Fruit fly (Drosophila melanogaster) whole organism, embryonic: ENCODE measurements around the gene fbl.
A peak's percentile ranks its signal among the peaks of the same experiment; 100 is the strongest.

Source experiments
- Atf3 ChIP-seq: fragments of 200-800 bp; sonication (Bioruptor generic); optimal IDR thresholded peaks from 3 replicates; lab custom pipeline; 2016; ENCODE audit warnings: missing biosample characterization, missing genetic modification characterization
- CG10462 ChIP-seq: fragments of 200-800 bp; sonication (Bioruptor generic); optimal IDR thresholded peaks from 2 replicates; lab custom pipeline; 2016; ENCODE audit warnings: missing biosample characterization, missing genetic modification characterization
- CG10654 ChIP-seq: fragments of 200-800 bp; sonication (Bioruptor generic); optimal IDR thresholded peaks from 2 replicates; lab custom pipeline; 2016; ENCODE audit warnings: missing biosample characterization, missing genetic modification characterization
- CG12104 ChIP-seq: fragments of 200-800 bp; sonication (Bioruptor generic); optimal IDR thresholded peaks from 3 replicates; lab custom pipeline; 2016; ENCODE audit warnings: missing biosample characterization, missing genetic modification characterization
- CG12659 ChIP-seq: fragments of 200-800 bp; sonication (Bioruptor generic); optimal IDR thresholded peaks from 3 replicates; lab custom pipeline; 2017; ENCODE audit warnings: mild to moderate bottlenecking, missing biosample characterization, missing genetic modification reagents, missing genetic modification characterization
- CG13296 ChIP-seq: fragments of 200-800 bp; sonication (Bioruptor generic); optimal IDR thresholded peaks from 3 replicates; lab custom pipeline; 2018; ENCODE audit warnings: missing biosample characterization, mild to moderate bottlenecking, missing genetic modification characterization
- CG15011 ChIP-seq: fragments of 200-800 bp; sonication (Bioruptor generic); optimal IDR thresholded peaks from 3 replicates; lab custom pipeline; 2018; ENCODE audit warnings: missing biosample characterization, mild to moderate bottlenecking, missing genetic modification characterization
- CG16813 ChIP-seq: fragments of 200-800 bp; sonication (Bioruptor generic); IDR thresholded peaks from 3 replicates; pipeline ENCODE4 v1.3.6; 2022; ENCODE audit warnings: missing biosample characterization, missing genetic modification characterization; ENCODE audit not compliant: partially characterized antibody
- CG16863 ChIP-seq: fragments of 200-800 bp; sonication (Bioruptor generic); optimal IDR thresholded peaks from 3 replicates; lab custom pipeline; 2016; ENCODE audit warnings: missing biosample characterization, missing genetic modification characterization
- CG2712 ChIP-seq: fragments of 200-800 bp; optimal IDR thresholded peaks from 3 replicates; lab custom pipeline; 2019; ENCODE audit warnings: missing biosample characterization, mild to moderate bottlenecking, missing genetic modification characterization, moderate library complexity
- CG33213 ChIP-seq: fragments of 200-800 bp; sonication (Bioruptor generic); optimal IDR thresholded peaks from 3 replicates; lab custom pipeline; 2016; ENCODE audit warnings: missing biosample characterization, missing genetic modification characterization
- CG4360 ChIP-seq: fragments of 200-800 bp; sonication (Bioruptor generic); IDR thresholded peaks from 2 replicates; pipeline ENCODE4 v1.3.6; 2022; ENCODE audit warnings: missing biosample characterization, missing genetic modification characterization
- CG4424 ChIP-seq: fragments of 200-800 bp; sonication (Bioruptor generic); optimal IDR thresholded peaks from 3 replicates; lab custom pipeline; 2016; ENCODE audit warnings: missing biosample characterization, missing genetic modification characterization
- CG5180 ChIP-seq: fragments of 200-800 bp; sonication (Bioruptor generic); optimal IDR thresholded peaks from 3 replicates; lab custom pipeline; 2017; ENCODE audit warnings: missing biosample characterization, missing genetic modification characterization, mild to moderate bottlenecking, moderate library complexity, missing genetic modification reagents
- CG6689 ChIP-seq: fragments of 200-800 bp; sonication (Bioruptor generic); IDR thresholded peaks from 2 replicates; pipeline ENCODE4 v1.3.6; 2022; ENCODE audit warnings: missing biosample characterization, missing genetic modification characterization
- CG6791 ChIP-seq: fragments of 200-800 bp; sonication (Bioruptor generic); IDR thresholded peaks from 3 replicates; pipeline ENCODE4 v1.3.6; 2022; ENCODE audit warnings: missing biosample characterization, missing genetic modification characterization; ENCODE audit not compliant: partially characterized antibody
- CG9437 ChIP-seq: fragments of 200-800 bp; sonication (Bioruptor generic); optimal IDR thresholded peaks from 2 replicates; lab custom pipeline; 2018; ENCODE audit warnings: missing biosample characterization, mild to moderate bottlenecking, missing genetic modification characterization
- CTCF ChIP-seq: fragments of 200-800 bp; sonication (Bioruptor generic); optimal IDR thresholded peaks from 2 replicates; lab custom pipeline; 2017; ENCODE audit warnings: missing biosample characterization, mild to moderate bottlenecking, missing genetic modification characterization, moderate library complexity
- Chrac-16 ChIP-seq: fragments of 200-800 bp; sonication (Bioruptor generic); optimal IDR thresholded peaks from 3 replicates; lab custom pipeline; 2016; ENCODE audit warnings: missing biosample characterization, missing genetic modification characterization
- CoRest ChIP-seq: fragments of 200-800 bp; sonication (Bioruptor generic); optimal IDR thresholded peaks from 3 replicates; lab custom pipeline; 2018; ENCODE audit warnings: missing biosample characterization, mild to moderate bottlenecking, missing genetic modification characterization, moderate library complexity
- Deaf1 ChIP-seq: fragments of 200-800 bp; optimal IDR thresholded peaks from 3 replicates; lab custom pipeline; 2019; ENCODE audit warnings: missing biosample characterization, mild to moderate bottlenecking, missing genetic modification characterization, moderate library complexity
- Dll ChIP-seq: fragments of 200-800 bp; sonication (Bioruptor generic); IDR thresholded peaks from 4 replicates; pipeline ENCODE4 v1.3.6; 2022; ENCODE audit warnings: missing biosample characterization, missing genetic modification characterization; ENCODE audit not compliant: partially characterized antibody
- Dref ChIP-seq: fragments of 200-800 bp; sonication (Bioruptor generic); IDR thresholded peaks from 2 replicates; pipeline ENCODE4 v1.3.6; 2022; ENCODE audit warnings: missing biosample characterization, missing genetic modification characterization
- E2f2 ChIP-seq: fragments of 200-800 bp; sonication (Bioruptor generic); IDR thresholded peaks from 2 replicates; pipeline ENCODE4 v1.3.6; 2022; ENCODE audit warnings: missing biosample characterization, missing genetic modification characterization
- Ets97D ChIP-seq: fragments of 200-800 bp; sonication (Bioruptor generic); optimal IDR thresholded peaks from 3 replicates; lab custom pipeline; 2016; ENCODE audit warnings: missing biosample characterization, missing genetic modification characterization
- Hr39 ChIP-seq: fragments of >200 bp; optimal IDR thresholded peaks from 2 replicates; lab custom pipeline; 2017
- MESR4 ChIP-seq: fragments of 200-800 bp; sonication (Bioruptor generic); optimal IDR thresholded peaks from 2 replicates; lab custom pipeline; 2018; ENCODE audit warnings: missing biosample characterization, mild to moderate bottlenecking, missing genetic modification characterization, moderate library complexity
- Nf-YB ChIP-seq: fragments of 200-800 bp; sonication (Bioruptor generic); optimal IDR thresholded peaks from 3 replicates; lab custom pipeline; 2019; ENCODE audit warnings: missing biosample characterization, mild to moderate bottlenecking, missing genetic modification characterization, moderate library complexity
- Sox102F ChIP-seq: fragments of 200-800 bp; sonication (Bioruptor generic); optimal IDR thresholded peaks from 2 replicates; lab custom pipeline; 2018; ENCODE audit warnings: missing biosample characterization, mild to moderate bottlenecking, missing genetic modification characterization, moderate library complexity
- Sry-δ ChIP-seq: fragments of 200-800 bp; sonication (Bioruptor generic); optimal IDR thresholded peaks from 2 replicates; lab custom pipeline; 2016; ENCODE audit warnings: missing biosample characterization, missing genetic modification characterization
- YL-1 ChIP-seq: fragments of 200-800 bp; sonication (Bioruptor generic); optimal IDR thresholded peaks from 3 replicates; lab custom pipeline; 2017; ENCODE audit warnings: missing biosample characterization, mild to moderate bottlenecking, missing genetic modification characterization
- amos ChIP-seq: fragments of 200-800 bp; sonication (Bioruptor generic); IDR thresholded peaks from 2 replicates; pipeline ENCODE4 v1.3.6; 2022; ENCODE audit warnings: missing biosample characterization, missing genetic modification characterization; ENCODE audit not compliant: partially characterized antibody
- bbx ChIP-seq: fragments of 200-800 bp; sonication (Bioruptor generic); IDR thresholded peaks from 2 replicates; pipeline ENCODE4 v1.3.6; 2022; ENCODE audit warnings: missing biosample characterization, missing genetic modification characterization; ENCODE audit not compliant: partially characterized antibody
- chinmo ChIP-seq: fragments of 200-800 bp; sonication (Bioruptor generic); IDR thresholded peaks from 4 replicates; pipeline ENCODE4 v1.3.6; 2022; ENCODE audit warnings: missing biosample characterization, missing genetic modification characterization; ENCODE audit not compliant: partially characterized antibody
- emc ChIP-seq: fragments of 200-800 bp; sonication (Bioruptor generic); optimal IDR thresholded peaks from 2 replicates; lab custom pipeline; 2016; ENCODE audit warnings: missing biosample characterization, missing genetic modification characterization
- gfzf ChIP-seq: fragments of 200-800 bp; sonication (Bioruptor generic); optimal IDR thresholded peaks from 2 replicates; lab custom pipeline; 2016; ENCODE audit warnings: missing biosample characterization, mild to moderate bottlenecking, missing genetic modification characterization, moderate library complexity
- hbn ChIP-seq: fragments of 200-800 bp; sonication (Bioruptor generic); IDR thresholded peaks from 2 replicates; pipeline ENCODE4 v1.3.6; 2022; ENCODE audit warnings: missing biosample characterization, missing genetic modification characterization; ENCODE audit not compliant: partially characterized antibody
- knrl ChIP-seq: fragments of 200-800 bp; sonication (Bioruptor generic); IDR thresholded peaks from 3 replicates; pipeline ENCODE4 v1.3.6; 2022; ENCODE audit warnings: missing biosample characterization, missing genetic modification characterization; ENCODE audit not compliant: partially characterized antibody
- lov ChIP-seq, 2 experiments: fragments of 200-800 bp in 1 of 2; fragments of >200 bp in 1 of 2; sonication (Bioruptor generic) in 1 of 2; IDR thresholded peaks in 1 of 2; optimal IDR thresholded peaks in 1 of 2; 2 replicates in 1 of 2; 3 replicates in 1 of 2; pipeline versions ENCODE4 v1.3.6 to Lab custom; 2017 to 2022; ENCODE audit warnings: missing biosample characterization in 1 of 2, missing genetic modification characterization in 1 of 2
- nau ChIP-seq: fragments of 200-800 bp; sonication (Bioruptor generic); optimal IDR thresholded peaks from 3 replicates; lab custom pipeline; 2017; ENCODE audit warnings: missing biosample characterization, mild to moderate bottlenecking, missing genetic modification characterization, missing genetic modification reagents
- otp ChIP-seq: fragments of 200-800 bp; sonication (Bioruptor generic); IDR thresholded peaks from 3 replicates; pipeline ENCODE4, ENCODE4 v1.3.6; 2022; ENCODE audit warnings: missing biosample characterization, missing genetic modification characterization
- pros ChIP-seq: fragments of 200-800 bp; sonication (Bioruptor generic); optimal IDR thresholded peaks from 3 replicates; lab custom pipeline; 2019; ENCODE audit warnings: missing biosample characterization, mild to moderate bottlenecking, missing genetic modification characterization, moderate library complexity
- psq ChIP-seq: fragments of 200-800 bp; sonication (Bioruptor generic); optimal IDR thresholded peaks from 2 replicates; lab custom pipeline; 2017; ENCODE audit warnings: missing biosample characterization, missing genetic modification characterization
- pzg ChIP-seq: fragments of 200-800 bp; sonication (Bioruptor generic); optimal IDR thresholded peaks from 3 replicates; lab custom pipeline; 2018; ENCODE audit warnings: missing biosample characterization, mild to moderate bottlenecking, missing genetic modification characterization, moderate library complexity
- ro ChIP-seq: fragments of 200-800 bp; sonication (Bioruptor generic); IDR thresholded peaks from 2 replicates; pipeline ENCODE4 v1.3.6; 2022; ENCODE audit warnings: missing biosample characterization, missing genetic modification characterization
- schlank ChIP-seq: fragments of 200-800 bp; sonication (Bioruptor generic); optimal IDR thresholded peaks from 2 replicates; lab custom pipeline; 2018; ENCODE audit warnings: missing biosample characterization, mild to moderate bottlenecking, missing genetic modification characterization
- sna ChIP-seq: fragments of 200-800 bp; sonication (Bioruptor generic); IDR thresholded peaks from 2 replicates; pipeline ENCODE4 v1.3.6; 2022; ENCODE audit warnings: missing biosample characterization, missing genetic modification characterization; ENCODE audit not compliant: partially characterized antibody
- trem ChIP-seq: fragments of 200-800 bp; optimal IDR thresholded peaks from 3 replicates; lab custom pipeline; 2019; ENCODE audit warnings: missing biosample characterization, mild to moderate bottlenecking, missing genetic modification characterization, moderate library complexity
- unc-4 ChIP-seq: fragments of 200-800 bp; sonication (Bioruptor generic); IDR thresholded peaks from 2 replicates; pipeline ENCODE4 v1.3.6; 2022; ENCODE audit warnings: missing biosample characterization, missing genetic modification characterization; ENCODE audit not compliant: partially characterized antibody

Gene fbl

DNA sequence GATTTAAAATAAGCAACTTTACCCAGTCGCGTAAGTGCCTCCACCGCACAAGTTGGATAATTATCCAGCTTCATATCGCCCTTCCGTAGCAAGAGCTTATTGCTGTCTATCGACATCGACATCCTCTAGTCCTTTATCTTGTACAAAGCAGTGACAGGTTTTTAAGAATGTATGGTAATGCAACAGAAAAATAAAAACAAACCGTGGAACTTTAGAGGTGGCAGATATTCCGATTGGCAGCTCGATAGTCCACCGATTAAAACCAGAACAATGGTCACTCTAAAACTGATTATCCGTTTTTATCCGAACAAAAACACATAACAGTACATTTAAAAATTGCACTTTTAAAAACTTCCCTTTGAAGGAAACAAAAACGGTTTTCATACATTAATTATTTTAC, 43.2 kb downstream of the fbl start, which contains the start of gene CG5274 (continued):
- TF ChIP-seq Atf3 (GFP tag; lab: Kevin White, UChicago) (no peak), Sry-δ (GFP tag; lab: Kevin White, UChicago) (peak; percentile 79), chinmo (GFP tag; lab: Robert Waterston, UW) (0 out of 4 replicates have a peak, but pooled peaks have one; percentile 41), Sox102F (GFP tag; lab: Kevin White, UChicago) (no peak), unc-4 (no peak; the same call in 1 of the 2 replicates), schlank (tag; lab: Kevin White, UChicago) (no peak), CG9437 (GFP tag; lab: Kevin White, UChicago) (no peak), MESR4 (GFP tag; lab: Kevin White, UChicago) (peak; percentile 56), CTCF (GFP tag; lab: Kevin White, UChicago) (no peak), sna (GFP tag; lab: Robert Waterston, UW) (0 out of 2 replicates have a peak, but pooled peaks have one; percentile 26), CG6791 (GFP tag; lab: Robert Waterston, UW) (peak; percentile 70), CG12659 (GFP tag; lab: Kevin White, UChicago) (peak; percentile 17), CG16863 (GFP tag; lab: Kevin White, UChicago) (no peak), hbn (GFP tag; lab: Robert Waterston, UW) (peak; percentile 27; the same call in 1 of the 2 replicates), CG16813 (GFP tag; lab: Robert Waterston, UW) (no peak), Chrac-16 (GFP tag; lab: Kevin White, UChicago) (no peak), Deaf1 (no peak), pzg (GFP tag; lab: Kevin White, UChicago) (peak; percentile 51), YL-1 (GFP tag; lab: Kevin White, UChicago) (peak; percentile 40), Dref (GFP tag; lab: Robert Waterston, UW) (peak; percentile 73), CG33213 (no peak), amos (GFP tag; lab: Robert Waterston, UW) (peak; percentile 58; the same call in 1 of the 2 replicates), psq (GFP tag; lab: Kevin White, UChicago) (no peak), CG5180 (no peak), trem (peak; percentile 23), CoRest (tag; lab: Kevin White, UChicago) (no peak), CG10462 (GFP tag; lab: Kevin White, UChicago) (peak; percentile 40)

DNA sequence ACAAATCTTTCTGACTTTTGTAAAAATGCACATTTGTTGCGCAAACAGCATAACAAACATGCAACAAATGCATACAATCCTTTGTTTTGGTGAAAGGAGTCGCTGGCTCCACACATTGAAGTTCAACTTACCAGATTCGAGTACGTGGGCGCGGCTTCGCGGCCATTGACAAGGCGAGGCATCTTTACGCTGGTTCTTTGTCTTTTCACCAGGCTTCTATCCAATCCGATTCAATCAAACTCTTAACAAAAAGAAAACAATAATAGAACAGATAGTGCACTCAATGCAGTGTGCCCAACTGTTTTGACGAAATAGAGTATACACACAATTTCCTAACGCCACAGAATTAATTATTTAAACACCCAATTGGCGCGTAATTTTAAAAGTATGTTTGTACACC, 46.0 kb downstream of the fbl start, which contains the start of gene CG5262:
CG5262 (minus strand) TSS at position 294 of the 400 bp plus-strand sequence.
- TF ChIP-seq trem (peak; percentile 66), nau (GFP tag; lab: Kevin White, UChicago) (no peak), pros (GFP tag; lab: Kevin White, UChicago) (no peak), CG15011 (no peak), Hr39 (lab: Kevin White, UChicago) (no peak), Ets97D (GFP tag; lab: Kevin White, UChicago) (no peak), lov (optimal IDR thresholded peaks at IDR 0.05; lab: Kevin White, UChicago) (no peak), lov (GFP tag; IDR thresholded peaks at IDR 0.05; lab: Robert Waterston, UW) (no peak), CG4360 (GFP tag; lab: Robert Waterston, UW) (no peak), otp (GFP tag; lab: Robert Waterston, UW) (no peak), CG4424 (GFP tag; lab: Kevin White, UChicago) (no peak), emc (no peak), Deaf1 (no peak), CG2712 (peak; percentile 30), gfzf (GFP tag; lab: Kevin White, UChicago) (peak; percentile 91), pzg (GFP tag; lab: Kevin White, UChicago) (peak; percentile 72), CG10654 (no peak), Nf-YB (GFP tag; lab: Kevin White, UChicago) (peak; percentile 64), CG12104 (no peak), CG13296 (no peak), CTCF (GFP tag; lab: Kevin White, UChicago) (peak; percentile 31), E2f2 (GFP tag; lab: Robert Waterston, UW) (peak; percentile 92), CG6689 (no peak), Dll (no peak), knrl (no peak), Dref (GFP tag; lab: Robert Waterston, UW) (peak; percentile 43; the same call in 1 of the 2 replicates), bbx (peak; percentile 37), ro (GFP tag; lab: Robert Waterston, UW) (no peak)
